Fruit fly (Drosophila melanogaster): Measurements from ENCODE around the gene CG5715.
A peak's percentile ranks its signal among the peaks of the same experiment; 100 is the strongest.

Gene CG5715

DNA sequence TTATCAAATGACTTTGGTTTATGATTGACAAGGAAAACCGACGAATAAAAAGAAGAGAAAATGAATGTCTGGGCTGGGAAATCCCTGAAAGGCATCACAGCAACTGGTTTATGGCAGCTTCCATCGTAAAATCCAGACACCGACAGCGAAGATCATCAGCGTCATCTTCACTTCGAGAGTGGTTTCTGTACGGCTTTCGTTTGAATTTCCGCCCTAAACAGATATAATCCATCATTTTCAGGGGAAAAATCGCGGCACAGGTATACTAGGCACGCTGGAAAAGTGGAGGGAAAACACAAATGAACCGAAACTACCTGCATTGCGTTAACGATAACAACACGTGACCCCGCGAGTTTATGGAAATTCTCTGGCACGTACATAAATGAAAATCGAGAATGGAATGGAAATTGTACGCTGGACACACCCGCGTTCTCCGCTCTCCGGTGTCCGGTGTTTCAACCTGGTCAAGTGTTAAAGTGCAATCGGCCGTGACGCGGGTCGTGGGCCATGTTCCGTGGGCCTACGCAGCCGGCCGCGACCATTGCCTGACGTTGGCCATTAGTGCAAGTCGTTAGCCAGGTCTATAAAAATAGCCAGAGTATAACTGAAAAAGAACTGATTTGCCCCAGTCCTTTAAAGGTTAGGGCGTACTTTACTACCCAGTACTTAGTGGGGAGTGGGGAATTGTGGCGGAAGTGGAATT is 3.4 kb upstream of the CG5715 start:
- TF ChIP-seq Pif1B (GFP tag; optimal IDR thresholded peaks at IDR 0.05) (no peak), CG4496 (GFP tag; IDR thresholded peaks at IDR 0.05) (no peak), D1 (tag; optimal IDR thresholded peaks at IDR 0.05) (no peak), Snoo (tag; optimal IDR thresholded peaks at IDR 0.05) (no peak), rn (GFP tag; IDR thresholded peaks at IDR 0.05) (no peak), CG15710 (tag; optimal IDR thresholded peaks at IDR 0.05) (no peak), EcR (GFP tag; optimal IDR thresholded peaks at IDR 0.05) (no peak), CG12605 (GFP tag; IDR thresholded peaks at IDR 0.05) (no peak)

DNA sequence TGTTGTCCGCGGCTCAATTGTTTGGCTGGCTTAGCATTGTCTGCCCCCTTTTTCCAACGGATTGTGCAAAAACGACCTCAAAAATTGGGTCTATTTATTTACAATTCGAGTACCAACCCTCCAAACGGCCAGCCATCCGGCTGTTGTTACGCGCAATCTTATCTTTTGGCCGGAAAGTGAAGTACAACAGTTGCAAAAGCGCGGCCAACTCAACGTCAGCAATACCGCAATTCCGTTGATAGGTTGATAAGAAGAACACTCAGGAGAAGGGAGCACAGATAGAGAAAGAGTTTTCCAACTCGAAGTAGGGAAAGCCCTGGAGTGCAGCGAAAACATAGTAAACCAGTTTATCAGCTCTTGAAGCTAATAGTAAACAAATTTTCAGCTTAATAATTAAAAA is 2.7 kb upstream of the CG5715 start:
- TF ChIP-seq Pif1A (GFP tag; optimal IDR thresholded peaks at IDR 0.05) (no peak), CG14655 (GFP tag; optimal IDR thresholded peaks at IDR 0.05) (no peak), rn (GFP tag; IDR thresholded peaks at IDR 0.05) (no peak), CG17806 (tag; optimal IDR thresholded peaks at IDR 0.05) (no peak), Snoo (tag; optimal IDR thresholded peaks at IDR 0.05) (no peak), CG8301 (tag; optimal IDR thresholded peaks at IDR 0.05) (no peak), CG4496 (GFP tag; IDR thresholded peaks at IDR 0.05) (no peak), Ets98B (GFP tag; IDR thresholded peaks at IDR 0.05) (no peak)

DNA sequence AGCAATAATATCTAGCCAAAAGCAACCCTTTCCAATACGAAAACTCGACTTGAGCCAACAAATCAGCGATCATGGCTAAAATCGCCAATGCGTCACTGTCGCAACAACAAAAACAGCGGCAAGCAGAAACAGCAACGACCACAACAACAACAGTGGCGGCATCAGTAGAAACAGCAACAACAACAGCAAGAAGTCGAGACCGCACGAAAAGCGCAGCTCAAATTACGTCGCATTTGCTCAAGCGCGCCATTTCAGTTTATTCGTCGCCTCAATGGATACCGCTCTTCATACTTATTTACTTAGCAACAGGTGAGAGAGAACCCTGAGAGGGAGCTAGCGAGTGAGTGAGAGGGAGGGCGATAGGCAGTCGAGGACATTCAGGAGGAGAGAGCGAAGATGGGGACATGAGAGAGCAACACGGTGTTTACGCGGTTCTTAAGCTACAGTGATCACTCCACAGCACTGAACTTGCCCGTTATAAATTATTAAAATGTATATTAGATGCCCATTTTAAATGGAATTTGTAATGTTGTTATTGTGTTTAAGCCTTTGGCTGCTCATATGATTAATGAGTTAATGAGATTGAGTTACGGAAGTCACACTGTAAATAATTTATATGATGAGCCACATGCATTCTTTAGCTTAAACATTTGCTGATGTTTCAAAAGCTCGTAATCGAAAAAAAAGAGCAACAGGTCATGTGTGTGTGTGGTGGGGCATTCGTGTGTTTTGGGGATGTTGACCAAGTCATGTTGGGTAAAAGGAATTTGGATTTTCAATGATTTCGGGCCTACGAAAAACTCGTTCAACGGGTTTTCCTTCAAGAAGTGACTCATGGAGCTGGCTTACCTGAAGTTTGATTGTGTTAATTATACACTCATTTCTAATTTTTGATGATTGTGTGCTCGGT is 1.6 kb upstream of the CG5715 start:
- TF ChIP-seq CG13204 (GFP tag; optimal IDR thresholded peaks at IDR 0.05): peak; percentile 93
- TF ChIP-seq CG8159 (tag; optimal IDR thresholded peaks at IDR 0.05): peak; percentile 95
- peak; percentile 96 for TF ChIP-seq CG9948 (tag; optimal IDR thresholded peaks at IDR 0.05)
- TF ChIP-seq CG4496 (GFP tag; IDR thresholded peaks at IDR 0.05): peak; percentile 97
- TF ChIP-seq Snoo (tag; optimal IDR thresholded peaks at IDR 0.05): peak; percentile 98
- peak; percentile 86 for TF ChIP-seq CG32121 (GFP tag; IDR thresholded peaks at IDR 0.05)
- TF ChIP-seq CG17806 (tag; optimal IDR thresholded peaks at IDR 0.05): peak; percentile 97
- peak; percentile 86 for TF ChIP-seq rn (GFP tag; IDR thresholded peaks at IDR 0.05)
- TF ChIP-seq CG12605 (GFP tag; IDR thresholded peaks at IDR 0.05): peak; percentile 83
- peak; percentile 97 for TF ChIP-seq Pif1A (GFP tag; optimal IDR thresholded peaks at IDR 0.05)
- peak; percentile 75 for TF ChIP-seq gl (tag; optimal IDR thresholded peaks at IDR 0.05)
- TF ChIP-seq CG34367 (tag; optimal IDR thresholded peaks at IDR 0.05): peak; percentile 97
- TF ChIP-seq CG10348 (GFP tag; IDR thresholded peaks at IDR 0.05): peak; percentile 62
- peak; percentile 76 for TF ChIP-seq D1 (tag; optimal IDR thresholded peaks at IDR 0.05)
- TF ChIP-seq Ets98B (GFP tag; IDR thresholded peaks at IDR 0.05): peak; percentile 88
- peak; percentile 86 for TF ChIP-seq CG14655 (GFP tag; optimal IDR thresholded peaks at IDR 0.05)
- peak; percentile 52 for TF ChIP-seq EcR (GFP tag; optimal IDR thresholded peaks at IDR 0.05)
- TF ChIP-seq Pif1B (GFP tag; optimal IDR thresholded peaks at IDR 0.05): peak; percentile 98
- TF ChIP-seq CG15710 (tag; optimal IDR thresholded peaks at IDR 0.05): peak; percentile 97
- TF ChIP-seq CG8301 (tag; optimal IDR thresholded peaks at IDR 0.05): peak; percentile 93
- TF ChIP-seq fd96Ca (GFP tag; IDR thresholded peaks at IDR 0.05): peak; percentile 91

DNA sequence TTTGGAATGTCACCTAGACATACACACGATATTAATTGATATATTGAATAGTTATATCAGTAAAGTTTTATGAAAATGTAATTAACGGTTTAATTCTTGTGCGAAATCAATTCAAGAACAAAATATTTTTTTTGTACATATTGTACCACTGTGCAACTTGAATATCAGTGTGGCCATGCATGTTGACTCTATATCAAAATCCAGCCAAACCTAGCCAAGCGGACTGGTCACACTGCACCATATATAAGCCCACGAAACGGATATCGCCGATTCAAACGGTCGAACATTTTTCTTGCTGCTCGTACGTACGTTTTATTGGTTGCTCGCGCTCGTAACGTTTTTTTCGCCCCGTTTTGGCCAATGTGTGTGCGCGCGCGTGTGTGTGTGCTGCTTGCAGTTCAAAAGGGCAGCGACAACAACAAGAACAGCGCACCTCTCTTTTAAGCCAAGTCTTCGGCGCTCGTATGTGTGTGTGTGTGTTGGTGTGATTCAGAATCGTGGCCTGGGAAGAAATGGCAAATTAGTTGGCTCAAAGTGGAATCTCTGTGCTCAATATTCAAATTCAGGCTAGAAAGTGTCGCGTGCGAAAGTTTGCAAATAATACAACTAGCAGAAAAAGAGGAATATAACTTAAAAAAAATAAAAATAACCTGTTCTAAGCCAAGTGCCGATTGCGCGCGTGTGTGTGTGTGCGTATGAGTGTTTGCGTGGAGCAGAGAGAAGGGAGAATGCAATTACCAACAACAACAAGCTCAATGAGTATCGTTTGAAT is 771 bp upstream of the CG5715 start, which contains the start of gene crb:
Gene crb (plus strand): TSS at position 295 of the 772 bp plus-strand sequence.
- peak; percentile 46 for TF ChIP-seq CG32121 (GFP tag; IDR thresholded peaks at IDR 0.05)
- TF ChIP-seq Pif1B (GFP tag; optimal IDR thresholded peaks at IDR 0.05): no peak
- TF ChIP-seq EcR (GFP tag; optimal IDR thresholded peaks at IDR 0.05): peak; percentile 36
- no peak for TF ChIP-seq rn (GFP tag; IDR thresholded peaks at IDR 0.05)
- 0 out of 2 replicates have a peak, but pooled peaks have one; percentile 8 for TF ChIP-seq CG12605 (GFP tag; IDR thresholded peaks at IDR 0.05)
- peak; percentile 22 for TF ChIP-seq CG8159 (tag; optimal IDR thresholded peaks at IDR 0.05)
- TF ChIP-seq fd96Ca (GFP tag; IDR thresholded peaks at IDR 0.05): peak; percentile 46; the same call in 1 of the 3 replicates
- peak; percentile 17 for TF ChIP-seq CG15710 (tag; optimal IDR thresholded peaks at IDR 0.05)
- TF ChIP-seq CG4496 (GFP tag; IDR thresholded peaks at IDR 0.05): peak; percentile 62; the same call in 2 of the 3 replicates
- peak; percentile 8 for TF ChIP-seq Pif1A (GFP tag; optimal IDR thresholded peaks at IDR 0.05)
- peak; percentile 21; the same call in 1 of the 2 replicates for TF ChIP-seq Ets98B (GFP tag; IDR thresholded peaks at IDR 0.05)
- peak; percentile 45 for TF ChIP-seq CG34367 (tag; optimal IDR thresholded peaks at IDR 0.05)
- TF ChIP-seq Snoo (tag; optimal IDR thresholded peaks at IDR 0.05): peak; percentile 45
- no peak for TF ChIP-seq gl (tag; optimal IDR thresholded peaks at IDR 0.05)

DNA sequence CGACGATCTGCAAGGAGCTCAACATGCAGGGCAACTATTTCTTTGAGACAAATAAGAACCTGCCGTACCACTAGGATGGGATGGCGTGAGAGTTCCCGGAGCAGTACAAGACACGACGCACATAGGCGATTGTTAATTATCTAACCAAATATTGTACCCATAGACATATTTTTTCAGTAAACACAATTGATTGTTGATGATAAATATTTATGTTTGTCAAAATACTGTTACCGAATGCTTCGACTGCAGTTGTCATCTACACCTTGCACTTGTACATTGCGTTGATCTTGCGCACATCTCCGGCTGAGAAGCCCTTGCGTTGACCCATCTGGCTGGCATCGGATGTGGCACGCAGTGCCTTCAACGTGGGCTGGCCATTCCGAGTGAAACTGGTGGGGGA is 1.0 kb downstream of the CG5715 start:
- TF ChIP-seq CG32121 (GFP tag; IDR thresholded peaks at IDR 0.05): no peak
- no peak for TF ChIP-seq CG13204 (GFP tag; optimal IDR thresholded peaks at IDR 0.05)
- no peak for TF ChIP-seq Ets98B (GFP tag; IDR thresholded peaks at IDR 0.05)
- TF ChIP-seq CG14655 (GFP tag; optimal IDR thresholded peaks at IDR 0.05): no peak
- no peak for TF ChIP-seq Pif1B (GFP tag; optimal IDR thresholded peaks at IDR 0.05)
- TF ChIP-seq CG34367 (tag; optimal IDR thresholded peaks at IDR 0.05): no peak
- no peak for TF ChIP-seq EcR (GFP tag; optimal IDR thresholded peaks at IDR 0.05)
- TF ChIP-seq rn (GFP tag; IDR thresholded peaks at IDR 0.05): no peak
- no peak for TF ChIP-seq Snoo (tag; optimal IDR thresholded peaks at IDR 0.05)
- no peak for TF ChIP-seq CG4496 (GFP tag; IDR thresholded peaks at IDR 0.05)
- TF ChIP-seq gl (tag; optimal IDR thresholded peaks at IDR 0.05): no peak
- TF ChIP-seq fd96Ca (GFP tag; IDR thresholded peaks at IDR 0.05): no peak
- TF ChIP-seq CG10348 (GFP tag; IDR thresholded peaks at IDR 0.05): no peak
- TF ChIP-seq D1 (tag; optimal IDR thresholded peaks at IDR 0.05): no peak
- TF ChIP-seq CG8159 (tag; optimal IDR thresholded peaks at IDR 0.05): no peak
- no peak for TF ChIP-seq CG9948 (tag; optimal IDR thresholded peaks at IDR 0.05)
- no peak for TF ChIP-seq CG15710 (tag; optimal IDR thresholded peaks at IDR 0.05)
- TF ChIP-seq CG12605 (GFP tag; IDR thresholded peaks at IDR 0.05): no peak
- no peak for TF ChIP-seq CG17806 (tag; optimal IDR thresholded peaks at IDR 0.05)
- TF ChIP-seq Pif1A (GFP tag; optimal IDR thresholded peaks at IDR 0.05): no peak
